Worm (Caenorhabditis elegans) whole organism, L3 larva: Measurements from ENCODE around the gene lgc-4.

Source experiments
- ama-1 ChIP-seq: fragments of 150-350 bp; optimal IDR thresholded peaks from 2 replicates; lab custom pipeline; 2018
- ceh-82 ChIP-seq: fragments of 150-350 bp; optimal IDR thresholded peaks from 2 replicates; lab custom pipeline; 2014; ENCODE audit warnings: missing biosample characterization, missing genetic modification characterization
- daf-12 ChIP-seq: fragments of 150-350 bp; optimal IDR thresholded peaks from 2 replicates; lab custom pipeline; 2014; ENCODE audit warnings: missing biosample characterization, missing genetic modification reagents, missing genetic modification characterization
- elt-1 ChIP-seq: fragments of 150-350 bp; optimal IDR thresholded peaks from 2 replicates; lab custom pipeline; 2014; ENCODE audit warnings: missing biosample characterization, missing genetic modification characterization
- nfya-1 ChIP-seq: sonication (generic microtip); optimal IDR thresholded peaks from 2 replicates; lab custom pipeline; 2017; ENCODE audit warnings: missing genetic modification characterization, mild to moderate bottlenecking, missing compliant biosample characterization, antibody characterized with exemption, moderate library complexity; ENCODE audit not compliant: insufficient read depth
- nhr-28 ChIP-seq: fragments of 150-350 bp; optimal IDR thresholded peaks from 2 replicates; lab custom pipeline; 2014; ENCODE audit warnings: missing biosample characterization, missing genetic modification characterization
- pqm-1 ChIP-seq: fragments of 150-350 bp; optimal IDR thresholded peaks from 2 replicates; lab custom pipeline; 2017; ENCODE audit warnings: missing biosample characterization, missing genetic modification characterization, inconsistent platforms
- snpc-4 ChIP-seq: fragments of 150-350 bp; optimal IDR thresholded peaks from 2 replicates; lab custom pipeline; 2014; ENCODE audit warnings: missing biosample characterization, missing genetic modification characterization
- tbx-2 ChIP-seq: sonication (generic microtip); optimal IDR thresholded peaks from 2 replicates; lab custom pipeline; 2016; ENCODE audit warnings: mild to moderate bottlenecking, missing genetic modification characterization, missing compliant biosample characterization
- unc-39 ChIP-seq: sonication (generic microtip); optimal IDR thresholded peaks from 4 replicates; lab custom pipeline; 2017; ENCODE audit warnings: missing biosample characterization, missing genetic modification characterization

DNA sequence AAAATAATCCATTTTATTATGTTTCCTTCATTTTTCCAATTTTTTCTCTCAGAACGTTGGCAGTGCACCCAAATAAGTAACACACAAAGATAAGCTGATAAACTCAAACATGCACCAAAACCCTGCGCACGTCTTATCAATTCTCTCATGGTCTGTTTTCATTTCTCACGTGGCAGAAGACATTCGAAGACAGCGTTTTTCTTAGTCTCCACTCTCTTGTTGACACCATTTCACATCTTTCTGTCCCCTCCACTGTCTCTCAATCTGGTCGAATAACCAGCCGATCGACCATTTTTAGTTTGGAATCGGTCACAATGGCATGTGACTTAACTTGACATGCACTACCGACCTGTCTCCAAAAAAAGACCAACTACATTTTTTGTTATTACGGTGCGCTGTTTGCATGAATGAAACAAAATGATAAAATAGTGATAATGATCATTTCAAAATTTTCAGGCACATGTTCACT lies 28.1 kb downstream of the lgc-4 start, which contains the start of gene C35B8.3:
- TF ChIP-seq pqm-1 (tag; lab: Kevin White, UChicago): peak; percentile 54
- TF ChIP-seq elt-1: no peak
- no peak for TF ChIP-seq tbx-2 (tag; lab: Kevin White, UChicago)
- no peak for TF ChIP-seq daf-12 (tag; lab: Kevin White, UChicago)
- TF ChIP-seq ceh-82: no peak
- no peak for TF ChIP-seq snpc-4 (tag; lab: Kevin White, UChicago)
- TF ChIP-seq ama-1 (lab: Kevin White, UChicago): no peak
- no peak for TF ChIP-seq unc-39 (tag; lab: Kevin White, UChicago)
- no peak for TF ChIP-seq nhr-28 (tag; lab: Kevin White, UChicago)
- TF ChIP-seq nfya-1 (tag; lab: Kevin White, UChicago): no peak
